Fruit fly (Drosophila melanogaster) ovary, adult (tissue): Measurements from ENCODE around the gene CG12880.
A peak's percentile ranks its signal among the peaks of the same experiment; 100 is the strongest.

Experiments
- CG17801 ChIP-seq: fragments of 200-800 bp; optimal IDR thresholded peaks from 2 replicates; lab custom pipeline; 2019; ENCODE audit warnings: missing biosample characterization, mild to moderate bottlenecking, missing genetic modification characterization, moderate library complexity; ENCODE audit not compliant: partially characterized antibody

Gene CG12880

DNA sequence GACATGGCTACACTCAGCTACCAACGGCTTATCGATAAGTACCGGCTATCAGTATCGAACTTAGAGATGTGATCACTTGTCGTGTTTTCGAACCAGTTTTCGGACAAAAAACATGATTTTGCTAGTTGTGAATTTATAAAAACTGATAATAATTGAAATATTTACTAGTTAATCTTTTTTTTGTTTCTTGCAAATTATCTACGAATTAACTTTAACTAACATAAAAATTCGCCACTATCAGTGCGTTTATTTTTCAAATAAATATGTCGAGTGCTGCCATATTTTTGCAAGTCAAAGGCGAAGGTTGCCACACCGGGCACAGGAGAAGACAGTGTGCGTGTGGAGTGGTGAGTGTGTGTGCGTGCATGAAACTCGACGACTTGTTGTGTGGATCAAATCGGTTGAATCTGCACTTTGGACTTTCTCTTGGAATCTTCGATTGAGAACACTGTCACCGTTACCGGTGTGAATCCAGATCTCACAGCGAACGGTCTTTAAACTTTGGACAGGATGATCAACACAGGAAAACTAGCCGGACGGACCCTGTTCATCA lies 8.5 kb upstream of the CG12880 start, which contains the start of gene Hsdl2:
Hsdl2 (plus strand) TSS at position 349 of the 553 bp plus-strand sequence.
- TF ChIP-seq CG17801 (GFP tag; lab: Kevin White, UChicago) = peak; percentile 72

- no peak for TF ChIP-seq CG17801 (GFP tag; lab: Kevin White, UChicago)
These were observed 6.7 kb upstream of the CG12880 start, which contains the start of gene CG12883 for dm6 chr3R:27679019-27679418. TSS of gene CG12883 (plus strand) at chr3R:27679291.

DNA sequence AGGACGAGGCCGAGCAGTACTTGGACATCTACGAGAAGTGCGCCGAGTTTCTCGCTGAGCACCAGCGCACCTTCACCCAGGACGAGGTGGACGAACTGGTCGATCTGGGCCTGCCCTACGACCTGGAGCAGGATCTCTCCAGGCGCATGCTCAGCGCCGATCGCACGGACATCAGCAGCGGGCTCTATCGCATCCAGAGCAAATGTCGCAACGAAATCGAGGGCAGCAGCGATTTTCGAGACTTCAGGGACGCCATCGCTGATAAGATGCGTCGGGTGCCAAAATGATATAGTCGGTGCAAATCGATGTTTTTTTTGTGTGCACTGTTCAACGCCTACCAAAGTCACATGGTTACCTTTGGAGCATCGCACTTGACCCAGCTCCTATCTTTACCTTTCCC lies 6.1 kb upstream of the CG12880 start:
- no peak for TF ChIP-seq CG17801 (GFP tag; lab: Kevin White, UChicago)

DNA sequence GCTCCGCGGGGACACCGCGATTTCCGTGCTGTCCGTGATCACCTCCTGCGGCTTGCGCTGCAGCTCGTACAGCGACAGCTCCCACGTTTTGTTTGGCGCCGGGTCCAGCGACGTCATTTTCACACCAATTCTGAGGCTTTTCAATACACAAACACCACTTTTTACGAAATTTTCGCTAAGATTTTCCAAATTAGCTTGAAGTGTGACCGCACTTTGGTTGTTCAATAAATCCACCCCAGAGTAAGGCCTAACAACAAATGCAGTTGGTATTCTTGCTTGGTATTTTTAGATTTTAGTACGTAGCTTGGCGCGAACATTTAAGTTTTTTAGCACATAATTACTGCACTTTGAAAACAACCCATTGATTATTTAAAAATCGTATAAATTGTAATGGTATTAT lies 4.0 kb upstream of the CG12880 start, which contains the start of gene Sce:
Sce (minus strand) TSS at position 231 of the 400 bp plus-strand sequence.
- no peak for TF ChIP-seq CG17801 (GFP tag; lab: Kevin White, UChicago)

dm6 chr3R:27685074-27685473 lies 688 bp upstream of the CG12880 start:
- TF ChIP-seq CG17801 (GFP tag; lab: Kevin White, UChicago) = no peak

DNA sequence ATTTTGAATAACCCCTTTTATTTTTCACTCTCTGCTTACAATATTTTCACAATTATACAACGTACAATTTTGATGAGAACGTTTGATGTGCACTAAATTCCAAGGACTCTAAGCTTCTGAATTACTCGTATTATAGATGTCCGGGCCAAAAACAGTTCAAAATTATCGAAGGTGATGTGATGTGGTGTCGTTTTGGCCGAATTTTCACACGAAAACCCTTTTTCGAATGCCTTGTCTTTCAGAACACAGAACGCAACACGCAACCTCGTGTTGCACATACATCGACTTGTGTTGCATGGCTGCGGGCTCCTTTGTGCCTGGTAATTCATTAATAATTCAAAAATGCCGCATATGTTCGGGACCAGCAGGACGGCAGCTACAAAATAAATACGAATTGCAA lies 2.3 kb downstream of the CG12880 start, which contains the start of gene CG31055:
CG31055 (minus strand) TSS at position 101 of the 400 bp plus-strand sequence.
- no peak for TF ChIP-seq CG17801 (GFP tag; lab: Kevin White, UChicago)

- TF ChIP-seq CG17801 (GFP tag; lab: Kevin White, UChicago) = no peak
These were observed 7.0 kb downstream of the CG12880 start for dm6 chr3R:27692645-27693307.

- TF ChIP-seq CG17801 (GFP tag; lab: Kevin White, UChicago) = no peak
These were observed 8.3 kb downstream of the CG12880 start, which contains the start of gene CG43319 for dm6 chr3R:27694018-27694417. TSS of gene CG43319 (plus strand) at chr3R:27694318.

dm6 chr3R:27694583-27694982 lies 8.8 kb downstream of the CG12880 start, which contains the start of gene Acp98AB:
TSS of gene Acp98AB (plus strand) at chr3R:27694883.
- TF ChIP-seq CG17801 (GFP tag; lab: Kevin White, UChicago) = no peak

dm6 chr3R:27695019-27695418 lies 9.3 kb downstream of the CG12880 start, which contains the start of gene HSPBAP1:
TSS of gene HSPBAP1 (plus strand) at chr3R:27695235.
- no peak for TF ChIP-seq CG17801 (GFP tag; lab: Kevin White, UChicago)

dm6 chr3R:27699540-27700228 lies 13.9 kb downstream of the CG12880 start, which contains the start of gene ALiX:
TSS of gene ALiX (minus strand) at chr3R:27700110.
- TF ChIP-seq CG17801 (GFP tag; lab: Kevin White, UChicago) = no peak

DNA sequence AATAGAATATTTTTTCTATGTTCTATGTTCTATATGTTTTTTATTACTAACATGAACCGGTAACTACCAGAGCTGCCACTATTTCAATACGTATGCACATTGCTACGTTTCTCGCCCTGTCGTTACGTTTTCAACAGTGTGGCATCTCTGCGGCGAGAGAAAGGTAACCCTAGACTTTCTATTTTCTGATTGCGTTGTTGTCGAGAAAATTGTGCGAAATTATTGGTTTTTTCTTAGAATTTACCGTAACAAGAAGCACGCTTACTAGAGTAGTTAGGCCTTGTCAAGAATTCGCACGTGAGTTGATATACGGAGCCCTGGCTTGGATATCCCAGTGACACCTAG lies 14.4 kb downstream of the CG12880 start, which contains the start of gene btz:
btz (plus strand) TSS at position 133 of the 345 bp plus-strand sequence.
- TF ChIP-seq CG17801 (GFP tag; lab: Kevin White, UChicago) = peak; percentile 19

DNA sequence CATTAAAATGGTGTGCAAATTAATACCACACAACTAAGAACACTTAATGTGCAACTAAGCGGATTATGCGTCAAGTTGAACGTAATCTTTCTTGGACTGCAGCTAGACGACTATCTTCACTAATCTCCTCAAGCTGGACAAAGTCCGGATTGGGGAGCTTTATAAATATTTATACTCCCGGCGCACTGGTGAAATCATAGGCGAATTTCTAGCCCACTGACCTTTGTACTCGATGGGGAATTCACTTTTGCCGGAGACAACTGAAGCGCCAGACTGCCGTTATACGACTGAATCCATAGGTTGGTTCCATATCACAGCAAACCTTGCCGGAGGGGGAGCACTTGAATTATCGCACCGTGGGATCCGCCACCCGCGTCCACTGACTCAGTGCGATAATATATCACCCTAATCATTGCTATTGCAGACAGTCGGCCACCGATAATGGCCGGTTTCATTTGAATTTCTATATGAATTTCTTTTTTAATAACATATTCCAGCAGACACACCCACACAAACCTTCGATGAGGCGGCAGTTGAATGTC lies 20.3 kb downstream of the CG12880 start:
- TF ChIP-seq CG17801 (GFP tag; lab: Kevin White, UChicago) = no peak

- peak; percentile 79 for TF ChIP-seq CG17801 (GFP tag; lab: Kevin White, UChicago)
These were observed 20.9 kb downstream of the CG12880 start, which contains the start of the genes CROT and CG12877 for dm6 chr3R:27706581-27707181. TSS of gene CROT (minus strand) at chr3R:27706751. TSS of gene CG12877 (plus strand) at chr3R:27707100.
